Fruit fly (Drosophila melanogaster) whole organism, embryonic: ENCODE measurements around the gene Dora.

Experiments
- Adf1 ChIP-seq: fragments of 200-800 bp; sonication (Bioruptor generic); IDR thresholded peaks from 2 replicates; pipeline ENCODE4 v1.3.6; 2022; ENCODE audit warnings: missing biosample characterization, missing genetic modification characterization
- Antp ChIP-seq: fragments of 200-800 bp; sonication (Bioruptor generic); optimal IDR thresholded peaks from 3 replicates; lab custom pipeline; 2016; ENCODE audit warnings: missing biosample characterization, missing genetic modification characterization
- Asciz ChIP-seq: fragments of 200-800 bp; sonication (Bioruptor generic); optimal IDR thresholded peaks from 2 replicates; lab custom pipeline; 2017; ENCODE audit warnings: missing biosample characterization, mild to moderate bottlenecking, missing genetic modification characterization, missing genetic modification reagents
- Atf6 ChIP-seq: fragments of 200-800 bp; sonication (Bioruptor generic); IDR thresholded peaks from 2 replicates; pipeline ENCODE4 v1.3.6; 2022; ENCODE audit warnings: missing biosample characterization, missing genetic modification characterization
- Awh ChIP-seq: fragments of 200-800 bp; sonication (Bioruptor generic); IDR thresholded peaks from 2 replicates; pipeline ENCODE4, ENCODE4 v1.3.6; 2022; ENCODE audit warnings: missing biosample characterization, missing genetic modification characterization
- Blimp-1 ChIP-seq: fragments of 200-800 bp; sonication (Bioruptor generic); optimal IDR thresholded peaks from 3 replicates; lab custom pipeline; 2018; ENCODE audit warnings: missing biosample characterization, missing genetic modification characterization, mild to moderate bottlenecking, moderate library complexity, missing genetic modification reagents
- CG12391 ChIP-seq: fragments of 200-800 bp; sonication (Bioruptor generic); optimal IDR thresholded peaks from 3 replicates; lab custom pipeline; 2018; ENCODE audit warnings: missing biosample characterization, mild to moderate bottlenecking, missing genetic modification characterization, moderate library complexity
- CG14050 ChIP-seq: fragments of 200-800 bp; sonication (Bioruptor generic); IDR thresholded peaks from 3 replicates; pipeline ENCODE4 v1.3.6; 2022; ENCODE audit warnings: missing biosample characterization, missing genetic modification characterization
- CG14441 ChIP-seq: fragments of 200-800 bp; sonication (Bioruptor generic); IDR thresholded peaks from 2 replicates; pipeline ENCODE4 v1.3.6; 2022; ENCODE audit warnings: missing biosample characterization, missing genetic modification characterization
- CG17186 ChIP-seq: fragments of 200-800 bp; sonication (Bioruptor generic); optimal IDR thresholded peaks from 3 replicates; lab custom pipeline; 2017; ENCODE audit warnings: missing biosample characterization, missing genetic modification reagents, missing genetic modification characterization
- CG17361 ChIP-seq: fragments of 200-800 bp; sonication (Bioruptor generic); IDR thresholded peaks from 3 replicates; pipeline ENCODE4 v1.3.6; 2022; ENCODE audit warnings: missing biosample characterization, missing genetic modification characterization
- CG2678 ChIP-seq: fragments of 200-800 bp; sonication (Bioruptor generic); optimal IDR thresholded peaks from 3 replicates; lab custom pipeline; 2019; ENCODE audit warnings: missing biosample characterization, mild to moderate bottlenecking, missing genetic modification characterization, moderate library complexity
- CG33213 ChIP-seq: fragments of 200-800 bp; sonication (Bioruptor generic); optimal IDR thresholded peaks from 3 replicates; lab custom pipeline; 2016; ENCODE audit warnings: missing biosample characterization, missing genetic modification characterization
- CG7271 ChIP-seq: fragments of 200-800 bp; sonication (Bioruptor generic); optimal IDR thresholded peaks from 2 replicates; lab custom pipeline; 2018; ENCODE audit warnings: missing biosample characterization, mild to moderate bottlenecking, missing genetic modification characterization, moderate library complexity
- CG7556 ChIP-seq: fragments of 200-800 bp; sonication (Bioruptor generic); optimal IDR thresholded peaks from 2 replicates; lab custom pipeline; 2017; ENCODE audit warnings: missing biosample characterization, mild to moderate bottlenecking, missing genetic modification characterization
- CG7987 ChIP-seq: fragments of 200-800 bp; sonication (Bioruptor generic); optimal IDR thresholded peaks from 2 replicates; lab custom pipeline; 2018; ENCODE audit warnings: missing biosample characterization, mild to moderate bottlenecking, missing genetic modification characterization, moderate library complexity
- CG8290 ChIP-seq, 3 experiments: fragments of 200-800 bp; sonication (Bioruptor generic); optimal IDR thresholded peaks; 2 replicates each; lab custom pipeline; 2016 to 2019; ENCODE audit warnings: missing biosample characterization in 3 of 3, missing genetic modification characterization in 3 of 3, mild to moderate bottlenecking in 2 of 3, moderate library complexity in 1 of 3
- CG9437 ChIP-seq: fragments of 200-800 bp; sonication (Bioruptor generic); optimal IDR thresholded peaks from 2 replicates; lab custom pipeline; 2018; ENCODE audit warnings: missing biosample characterization, mild to moderate bottlenecking, missing genetic modification characterization
- CkIIα-i1 ChIP-seq: fragments of 200-800 bp; sonication (Bioruptor generic); IDR thresholded peaks from 2 replicates; pipeline ENCODE4 v1.3.6; 2022; ENCODE audit warnings: missing biosample characterization, missing genetic modification characterization
- D19A ChIP-seq: fragments of 200-800 bp; optimal IDR thresholded peaks from 3 replicates; lab custom pipeline; 2019; ENCODE audit warnings: missing biosample characterization, mild to moderate bottlenecking, missing genetic modification characterization, moderate library complexity
- Dek ChIP-seq: fragments of 200-800 bp; sonication (Bioruptor generic); optimal IDR thresholded peaks from 3 replicates; lab custom pipeline; 2019; ENCODE audit warnings: missing biosample characterization, mild to moderate bottlenecking, missing genetic modification characterization, moderate library complexity
- Dip2 ChIP-seq: fragments of 200-800 bp; sonication (Bioruptor generic); IDR thresholded peaks from 2 replicates; pipeline ENCODE4 v1.3.6; 2022; ENCODE audit warnings: missing biosample characterization, missing genetic modification characterization
- Dll ChIP-seq: fragments of 200-800 bp; sonication (Bioruptor generic); IDR thresholded peaks from 4 replicates; pipeline ENCODE4 v1.3.6; 2022; ENCODE audit warnings: missing biosample characterization, missing genetic modification characterization; ENCODE audit not compliant: partially characterized antibody
- E2f1 ChIP-seq: fragments of 200-800 bp; sonication (Bioruptor generic); IDR thresholded peaks from 2 replicates; pipeline ENCODE4 v1.3.6; 2022; ENCODE audit warnings: missing biosample characterization, missing genetic modification characterization
- E2f2 ChIP-seq: fragments of 200-800 bp; sonication (Bioruptor generic); IDR thresholded peaks from 2 replicates; pipeline ENCODE4 v1.3.6; 2022; ENCODE audit warnings: missing biosample characterization, missing genetic modification characterization
- Eip74EF ChIP-seq, 2 experiments: fragments of 200-800 bp in 1 of 2; fragments of >200 bp in 1 of 2; sonication (Bioruptor generic) in 1 of 2; optimal IDR thresholded peaks; 2 replicates each; lab custom pipeline; 2017 to 2019; ENCODE audit warnings: missing biosample characterization in 2 of 2, missing genetic modification characterization in 2 of 2, mild to moderate bottlenecking in 1 of 2, moderate library complexity in 1 of 2
- Fer3 ChIP-seq: fragments of 200-800 bp; sonication (Bioruptor generic); optimal IDR thresholded peaks from 2 replicates; lab custom pipeline; 2018; ENCODE audit warnings: missing biosample characterization, mild to moderate bottlenecking, missing genetic modification characterization, moderate library complexity
- Hr51 ChIP-seq, 2 experiments: fragments of 200-800 bp; sonication (Bioruptor generic); optimal IDR thresholded peaks; 2 replicates in 1 of 2; 3 replicates in 1 of 2; lab custom pipeline; 2016 to 2018; ENCODE audit warnings: missing biosample characterization in 2 of 2, missing genetic modification characterization in 2 of 2, mild to moderate bottlenecking in 1 of 2, moderate library complexity in 1 of 2
- NFAT ChIP-seq: fragments of 200-800 bp; sonication (Bioruptor generic); IDR thresholded peaks from 2 replicates; pipeline ENCODE4 v1.3.6; 2022; ENCODE audit warnings: missing biosample characterization, missing genetic modification characterization
- Vsx1 ChIP-seq: fragments of 200-800 bp; sonication (Bioruptor generic); optimal IDR thresholded peaks from 2 replicates; lab custom pipeline; 2017; ENCODE audit warnings: missing biosample characterization, mild to moderate bottlenecking, missing genetic modification characterization, missing genetic modification reagents
- Xrp1 ChIP-seq: fragments of 200-800 bp; sonication (Bioruptor generic); IDR thresholded peaks from 2 replicates; pipeline ENCODE4 v1.3.6; 2022; ENCODE audit warnings: missing biosample characterization, missing genetic modification characterization
- btn ChIP-seq: fragments of 200-800 bp; sonication (Bioruptor generic); optimal IDR thresholded peaks from 2 replicates; lab custom pipeline; 2016; ENCODE audit warnings: missing biosample characterization, missing genetic modification characterization
- caup ChIP-seq: fragments of 200-800 bp; sonication (Bioruptor generic); optimal IDR thresholded peaks from 3 replicates; lab custom pipeline; 2017; ENCODE audit warnings: missing biosample characterization, mild to moderate bottlenecking, missing genetic modification characterization, moderate library complexity; ENCODE audit not compliant: severe bottlenecking
- crol ChIP-seq: fragments of 200-800 bp; sonication (Bioruptor generic); IDR thresholded peaks from 2 replicates; pipeline ENCODE4 v1.3.6; 2022; ENCODE audit warnings: missing biosample characterization, missing genetic modification characterization
- fd102C ChIP-seq: fragments of 200-800 bp; sonication (Bioruptor generic); optimal IDR thresholded peaks from 2 replicates; lab custom pipeline; 2018; ENCODE audit warnings: missing biosample characterization, mild to moderate bottlenecking, missing genetic modification characterization, moderate library complexity
- fd3F ChIP-seq: fragments of 200-800 bp; sonication (Bioruptor generic); optimal IDR thresholded peaks from 2 replicates; lab custom pipeline; 2018; ENCODE audit warnings: missing biosample characterization, mild to moderate bottlenecking, missing genetic modification characterization, moderate library complexity
- gcm2 ChIP-seq: fragments of 200-800 bp; sonication (Bioruptor generic); optimal IDR thresholded peaks from 2 replicates; lab custom pipeline; 2016; ENCODE audit warnings: missing biosample characterization, missing genetic modification characterization
- gem ChIP-seq: fragments of 200-800 bp; sonication (Bioruptor generic); optimal IDR thresholded peaks from 2 replicates; lab custom pipeline; 2019; ENCODE audit warnings: missing biosample characterization, mild to moderate bottlenecking, missing genetic modification characterization, moderate library complexity
- jumu ChIP-seq: fragments of 200-800 bp; sonication (Bioruptor generic); optimal IDR thresholded peaks from 3 replicates; lab custom pipeline; 2016; ENCODE audit warnings: missing biosample characterization, missing genetic modification characterization
- klu ChIP-seq: fragments of 200-800 bp; sonication (Bioruptor generic); IDR thresholded peaks from 2 replicates; pipeline ENCODE4 v1.3.6; 2022; ENCODE audit warnings: missing biosample characterization, missing genetic modification characterization
- nmo ChIP-seq: fragments of 200-800 bp; sonication (Bioruptor generic); optimal IDR thresholded peaks from 2 replicates; lab custom pipeline; 2018; ENCODE audit warnings: missing biosample characterization, mild to moderate bottlenecking, missing genetic modification characterization, moderate library complexity
- prd ChIP-seq, 3 experiments: fragments of >200 bp in 2 of 3; fragments of 200-800 bp in 1 of 3; sonication (Bioruptor generic) in 1 of 3; optimal IDR thresholded peaks in 2 of 3; IDR thresholded peaks in 1 of 3; 2 replicates in 2 of 3; 3 replicates in 1 of 3; pipeline versions ENCODE4 v1.3.6 to Lab custom; 2017 to 2022; ENCODE audit warnings: missing biosample characterization in 1 of 3, missing genetic modification characterization in 1 of 3
- sc ChIP-seq, 3 experiments: fragments of >200 bp in 2 of 3; fragments of 200-800 bp in 1 of 3; sonication (Bioruptor generic) in 1 of 3; optimal IDR thresholded peaks; 2 replicates in 2 of 3; 3 replicates in 1 of 3; lab custom pipeline; 2017; ENCODE audit warnings: mild to moderate bottlenecking in 1 of 3, missing biosample characterization in 1 of 3, missing genetic modification characterization in 1 of 3, missing genetic modification reagents in 1 of 3
- tgo ChIP-seq: fragments of 200-800 bp; sonication (Bioruptor generic); IDR thresholded peaks from 3 replicates; pipeline ENCODE4 v1.3.6; 2022; ENCODE audit warnings: missing biosample characterization, missing genetic modification characterization
- tin ChIP-seq: fragments of 200-800 bp; sonication (Bioruptor generic); optimal IDR thresholded peaks from 3 replicates; lab custom pipeline; 2016; ENCODE audit warnings: missing biosample characterization, missing genetic modification characterization
- tup ChIP-seq: fragments of 200-800 bp; sonication (Bioruptor generic); optimal IDR thresholded peaks from 2 replicates; lab custom pipeline; 2016; ENCODE audit warnings: missing biosample characterization, mild to moderate bottlenecking, missing genetic modification characterization, moderate library complexity
- z ChIP-seq: fragments of 200-800 bp; sonication (Bioruptor generic); IDR thresholded peaks from 3 replicates; pipeline ENCODE4 v1.3.6; 2022; ENCODE audit warnings: missing biosample characterization, missing genetic modification characterization
- zen2 ChIP-seq: fragments of 200-800 bp; sonication (Bioruptor generic); IDR thresholded peaks from 3 replicates; pipeline ENCODE4 v1.3.6; 2022; ENCODE audit warnings: missing biosample characterization, missing genetic modification characterization; ENCODE audit not compliant: partially characterized antibody
- zf30C ChIP-seq: fragments of 200-800 bp; sonication (Bioruptor generic); optimal IDR thresholded peaks from 3 replicates; lab custom pipeline; 2018; ENCODE audit warnings: missing biosample characterization, mild to moderate bottlenecking, missing genetic modification characterization

The Dora gene

DNA sequence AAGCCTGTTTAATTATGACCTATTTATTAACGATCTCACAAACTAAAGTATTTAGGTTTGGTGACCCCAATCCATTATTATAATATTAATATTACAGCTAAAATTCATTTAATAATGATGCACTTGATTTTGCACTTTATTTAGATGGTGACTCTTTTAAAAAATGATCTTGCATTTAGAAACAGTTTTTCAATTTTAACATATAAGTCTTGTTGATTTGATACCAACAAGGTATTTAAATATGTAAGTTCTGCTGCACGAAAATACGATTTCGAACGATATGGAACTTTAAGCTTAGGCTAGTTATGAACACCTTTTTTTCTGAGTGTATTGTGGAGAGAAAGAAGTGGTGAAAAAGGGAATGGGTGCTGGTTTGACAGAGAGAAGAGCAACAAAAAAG is 50.4 kb downstream of the Dora start (continued):
- TF ChIP-seq btn (GFP tag; lab: Kevin White, UChicago) (no peak), tin (GFP tag; lab: Kevin White, UChicago) (no peak), Xrp1 (GFP tag; lab: Robert Waterston, UW) (no peak), CG14441 (GFP tag; lab: Robert Waterston, UW) (no peak), CG17186 (no peak), prd (optimal IDR thresholded peaks at IDR 0.05; lab: Kevin White, UChicago) (no peak), prd (GFP tag; IDR thresholded peaks at IDR 0.05; lab: Robert Waterston, UW) (no peak), CG14050 (GFP tag; lab: Robert Waterston, UW) (no peak), fd3F (GFP tag; lab: Kevin White, UChicago) (no peak), Dip2 (no peak), CG2678 (peak; percentile 35), fd102C (GFP tag; lab: Kevin White, UChicago) (no peak), CkIIα-i1 (GFP tag; lab: Robert Waterston, UW) (no peak), CG12391 (tag; lab: Kevin White, UChicago) (peak; percentile 23), gcm2 (GFP tag; lab: Kevin White, UChicago) (no peak), klu (GFP tag; lab: Robert Waterston, UW) (no peak), Adf1 (GFP tag; lab: Robert Waterston, UW) (no peak), CG7271 (tag; lab: Kevin White, UChicago) (no peak), Atf6 (no peak), caup (GFP tag; lab: Kevin White, UChicago) (no peak), Vsx1 (GFP tag; lab: Kevin White, UChicago) (no peak), crol (GFP tag; lab: Robert Waterston, UW) (no peak), Hr51 (GFP tag; optimal IDR thresholded peaks at IDR 0.05; lab: Kevin White, UChicago) (peak in 1 of 2 experiments; percentile 4), zen2 (no peak), E2f2 (GFP tag; lab: Robert Waterston, UW) (no peak), jumu (GFP tag; lab: Kevin White, UChicago) (no peak), Fer3 (tag; lab: Kevin White, UChicago) (no peak), zf30C (no peak), sc (optimal IDR thresholded peaks at IDR 0.05; lab: Kevin White, UChicago) (no peak), sc (GFP tag; optimal IDR thresholded peaks at IDR 0.05; lab: Kevin White, UChicago) (no peak), D19A (tag; lab: Kevin White, UChicago) (peak; percentile 13), Asciz (GFP tag; lab: Kevin White, UChicago) (no peak), CG9437 (GFP tag; lab: Kevin White, UChicago) (no peak), Awh (GFP tag; lab: Robert Waterston, UW) (no peak), CG33213 (GFP tag; lab: Kevin White, UChicago) (no peak), tup (no peak), Eip74EF (GFP tag; optimal IDR thresholded peaks at IDR 0.05; lab: Kevin White, UChicago) (no peak), E2f1 (GFP tag; lab: Robert Waterston, UW) (no peak), gem (tag; lab: Kevin White, UChicago) (peak; percentile 48), nmo (GFP tag; lab: Kevin White, UChicago) (peak; percentile 40), Antp (no peak), CG8290 (GFP tag; optimal IDR thresholded peaks at IDR 0.05; lab: Kevin White, UChicago) (no peak), CG8290 (tag; optimal IDR thresholded peaks at IDR 0.05; lab: Kevin White, UChicago) (no peak), Dek (tag; lab: Kevin White, UChicago) (no peak), tgo (GFP tag; lab: Robert Waterston, UW) (no peak), CG17361 (peak; percentile 70), Blimp-1 (GFP tag; lab: Kevin White, UChicago) (peak; percentile 30), CG7556 (GFP tag; lab: Kevin White, UChicago) (peak; percentile 8), Dll (no peak), NFAT (GFP tag; lab: Robert Waterston, UW) (no peak), CG7987 (GFP tag; lab: Kevin White, UChicago) (no peak), z (GFP tag; lab: Robert Waterston, UW) (no peak)
